Fruit fly (Drosophila melanogaster) Kc167 (cell line): Measurements from ENCODE around the gene Csas.
A peak's percentile ranks its signal among the peaks of the same experiment; 100 is the strongest.

Experiments used
- Myc ChIP-seq: fragments of >200 bp; optimal IDR thresholded peaks from 2 replicates; lab custom pipeline; 2017; ENCODE audit warnings: missing external identifiers
- Sin3A ChIP-seq: fragments of >200 bp; optimal IDR thresholded peaks from 2 replicates; lab custom pipeline; 2018; ENCODE audit warnings: missing external identifiers
- h ChIP-seq: fragments of >200 bp; optimal IDR thresholded peaks from 3 replicates; lab custom pipeline; 2018; ENCODE audit warnings: missing external identifiers
- insv ChIP-seq: fragments of >200 bp; optimal IDR thresholded peaks from 3 replicates; lab custom pipeline; 2018; ENCODE audit warnings: missing external identifiers
- psq ChIP-seq: fragments of >200 bp; optimal IDR thresholded peaks from 2 replicates; lab custom pipeline; 2017; ENCODE audit warnings: missing external identifiers
- ttk ChIP-seq: sonication (Bioruptor generic); optimal IDR thresholded peaks from 2 replicates; lab custom pipeline; 2017; ENCODE audit warnings: missing external identifiers

Gene Csas

DNA sequence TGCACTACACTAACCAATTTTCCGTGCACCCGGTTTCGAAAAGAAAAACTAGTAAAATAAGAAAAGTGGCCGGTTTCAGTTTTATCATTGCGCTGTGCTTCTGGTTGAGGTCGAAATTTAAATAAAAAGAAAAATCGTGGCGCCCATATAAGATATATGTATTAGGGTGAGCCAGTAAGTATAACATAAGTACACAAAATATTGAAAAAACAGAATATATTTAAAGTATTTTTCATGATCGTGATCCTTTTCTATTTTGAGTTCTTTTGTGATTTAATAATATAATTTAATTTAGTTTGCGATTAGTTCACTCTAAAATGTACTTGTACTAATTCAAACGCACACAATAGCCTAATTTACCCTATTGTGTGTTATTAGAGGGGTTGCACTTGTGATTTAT, at the start of gene Csas:
Gene Csas, minus strand, starts transcription at position 101 of the 400 bp plus-strand sequence.
- TF ChIP-seq insv (lab: Kevin White, UChicago) = no peak
- no peak for TF ChIP-seq ttk
- no peak for TF ChIP-seq Myc (lab: Kevin White, UChicago)
- no peak for TF ChIP-seq Sin3A (lab: Kevin White, UChicago)
- no peak for TF ChIP-seq h (lab: Kevin White, UChicago)
- no peak for TF ChIP-seq psq

DNA sequence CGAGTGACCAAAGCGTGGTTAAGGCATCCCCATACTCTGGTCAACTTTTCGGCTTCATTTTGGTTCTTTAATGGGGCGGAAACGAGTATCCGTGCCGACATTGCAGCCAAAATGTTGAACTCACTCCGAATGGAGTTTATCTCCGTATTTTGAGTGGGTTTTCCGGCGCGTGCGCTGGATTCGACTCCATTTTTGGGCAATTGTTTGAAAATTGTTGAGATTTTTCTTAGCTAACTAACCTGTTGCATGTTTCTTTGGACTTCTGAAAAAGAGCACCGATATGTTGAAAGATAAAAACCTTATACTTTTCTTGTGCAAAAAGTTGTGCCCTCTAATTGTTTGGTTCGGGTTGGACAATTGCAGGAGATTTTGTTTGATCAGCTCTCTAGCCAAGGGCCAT, 47.8 kb upstream of the Csas start:
- TF ChIP-seq Sin3A (lab: Kevin White, UChicago) (no peak), Myc (lab: Kevin White, UChicago) (no peak), insv (lab: Kevin White, UChicago) (no peak), ttk (no peak), h (lab: Kevin White, UChicago) (no peak), psq (no peak)

DNA sequence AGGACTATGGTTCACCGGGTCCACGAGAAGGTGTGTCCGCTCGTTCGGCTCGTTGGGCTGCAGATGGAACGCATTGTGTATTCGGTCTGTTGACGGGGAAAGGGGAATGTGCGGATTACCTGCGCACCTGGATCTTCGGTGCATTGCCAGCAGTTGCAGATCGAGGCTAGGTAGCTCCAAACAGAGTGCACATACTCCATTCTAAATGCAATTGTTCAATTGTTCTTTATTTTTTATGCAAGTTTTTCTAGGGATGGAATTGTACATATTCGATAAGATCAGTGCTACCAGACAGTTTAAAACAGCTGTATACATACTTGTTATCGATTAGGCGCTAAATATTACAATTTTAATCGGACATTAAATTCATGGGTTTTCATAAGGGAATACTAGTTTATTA, 40.0 kb upstream of the Csas start, which contains the start of gene Lamtor1:
Gene Lamtor1, minus strand, starts transcription at position 268 of the 400 bp plus-strand sequence.
- TF ChIP-seq psq = peak; percentile 79
- TF ChIP-seq insv (lab: Kevin White, UChicago) = no peak

DNA sequence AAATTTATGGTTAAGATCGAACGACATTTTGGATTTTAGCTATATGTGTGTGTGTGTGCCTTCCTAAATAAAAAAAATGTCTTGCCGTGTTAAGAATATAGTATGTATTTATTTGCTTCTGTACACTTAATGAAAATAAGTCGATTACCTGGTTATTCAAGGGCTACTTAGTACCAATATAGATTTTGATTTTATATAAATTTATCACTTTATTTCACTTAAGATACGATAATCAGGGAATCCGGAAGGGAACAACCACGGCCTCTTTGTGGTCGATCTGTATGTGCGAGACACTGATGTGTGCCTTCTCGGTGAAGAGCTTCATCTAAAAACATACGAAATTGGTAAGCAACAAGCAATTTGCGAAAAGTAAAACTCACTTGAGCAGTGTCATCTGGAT, 38.9 kb upstream of the Csas start, which contains the start of gene CG14183:
Gene CG14183, minus strand, starts transcription at position 101 of the 400 bp plus-strand sequence.
- no peak for TF ChIP-seq ttk
- TF ChIP-seq Sin3A (lab: Kevin White, UChicago) = no peak
- TF ChIP-seq psq = no peak
- TF ChIP-seq h (lab: Kevin White, UChicago) = no peak
- TF ChIP-seq Myc (lab: Kevin White, UChicago) = no peak
- TF ChIP-seq insv (lab: Kevin White, UChicago) = no peak

DNA sequence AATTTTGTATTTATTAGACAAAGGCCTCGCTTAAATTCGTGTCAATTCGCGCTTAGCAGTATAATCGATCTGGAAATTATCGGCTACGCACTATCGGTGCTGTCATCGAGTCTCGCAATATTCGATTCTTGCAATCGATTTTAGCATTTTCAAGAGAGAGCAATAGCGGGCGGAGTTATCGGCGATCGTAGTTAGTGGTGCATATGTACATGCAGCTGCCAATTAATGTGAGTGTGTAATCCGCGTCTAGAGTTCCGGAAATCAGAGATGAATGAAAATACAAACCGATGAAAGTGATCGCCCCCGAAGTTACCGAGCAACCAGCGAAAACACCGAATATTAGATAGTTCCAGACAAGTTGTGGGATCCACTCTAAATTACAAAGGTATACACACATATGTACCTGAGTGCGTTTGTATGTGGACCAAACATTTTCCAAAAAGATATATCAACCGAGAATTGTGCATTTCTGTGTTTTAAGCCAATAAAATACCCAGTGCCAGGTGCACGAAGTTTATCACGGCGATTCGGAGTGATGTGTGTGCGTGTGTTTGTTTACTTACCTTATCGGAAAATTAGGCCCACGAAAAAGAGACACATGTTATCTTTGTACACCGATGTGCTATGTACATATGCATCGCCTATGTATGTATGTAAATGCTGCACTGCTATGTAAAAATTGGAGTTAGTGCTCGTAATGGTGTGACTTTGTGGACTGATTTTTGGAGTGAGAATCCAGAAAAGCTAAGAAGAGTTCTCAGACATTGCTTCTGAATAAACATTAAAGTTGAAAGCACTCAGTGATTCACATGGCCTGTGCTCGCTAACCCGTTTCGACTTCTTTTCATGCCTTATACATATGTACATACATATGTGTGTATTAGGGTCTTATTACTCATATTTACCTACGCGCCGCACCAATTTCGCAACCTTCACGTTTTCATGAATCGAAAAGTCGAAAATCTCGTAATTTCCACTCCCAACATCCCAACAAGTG, 17.8 kb upstream of the Csas start:
- TF ChIP-seq insv (lab: Kevin White, UChicago) (no peak), psq (peak; percentile 78), Sin3A (lab: Kevin White, UChicago) (no peak)

DNA sequence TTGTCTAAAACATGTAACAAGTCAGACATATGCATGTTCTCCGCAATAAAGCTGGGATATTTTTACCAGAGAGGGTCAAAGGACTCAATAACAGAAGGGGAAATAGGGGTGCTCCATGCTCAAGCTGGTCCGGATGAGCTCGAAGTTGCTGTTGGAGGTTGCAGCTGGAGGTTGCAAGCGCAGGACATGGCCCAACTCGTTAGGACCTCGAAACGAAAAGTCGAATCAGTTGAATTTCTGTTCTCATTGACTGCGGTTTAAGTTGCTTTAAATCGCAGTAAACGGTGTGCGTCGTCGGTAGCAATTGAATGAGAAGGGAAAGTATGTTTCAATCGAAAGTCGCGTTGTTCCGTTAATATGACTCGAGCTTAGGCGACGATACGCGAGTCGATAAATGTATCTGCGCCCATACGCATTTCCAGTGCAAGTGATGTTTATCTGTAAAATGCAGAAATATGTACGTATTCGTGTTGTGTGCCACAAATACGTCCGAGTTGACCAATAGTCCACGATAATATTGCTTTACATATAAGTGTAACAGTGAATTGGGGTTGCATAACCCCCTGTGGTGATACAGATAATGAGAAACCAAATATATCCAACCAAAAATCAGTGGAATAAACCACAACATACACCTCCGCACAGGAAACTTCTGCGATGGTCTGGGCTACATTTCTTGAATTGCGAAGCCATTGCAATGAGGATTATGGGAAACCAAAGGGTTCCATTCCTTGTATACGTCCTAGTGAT, 16.4 kb upstream of the Csas start, which contains the start of gene kug:
Gene kug, plus strand, starts transcription at position 269 of the 750 bp plus-strand sequence.
- TF ChIP-seq ttk (no peak), Sin3A (lab: Kevin White, UChicago) (no peak), h (lab: Kevin White, UChicago) (no peak), Myc (lab: Kevin White, UChicago) (no peak), insv (lab: Kevin White, UChicago) (no peak), psq (no peak)

DNA sequence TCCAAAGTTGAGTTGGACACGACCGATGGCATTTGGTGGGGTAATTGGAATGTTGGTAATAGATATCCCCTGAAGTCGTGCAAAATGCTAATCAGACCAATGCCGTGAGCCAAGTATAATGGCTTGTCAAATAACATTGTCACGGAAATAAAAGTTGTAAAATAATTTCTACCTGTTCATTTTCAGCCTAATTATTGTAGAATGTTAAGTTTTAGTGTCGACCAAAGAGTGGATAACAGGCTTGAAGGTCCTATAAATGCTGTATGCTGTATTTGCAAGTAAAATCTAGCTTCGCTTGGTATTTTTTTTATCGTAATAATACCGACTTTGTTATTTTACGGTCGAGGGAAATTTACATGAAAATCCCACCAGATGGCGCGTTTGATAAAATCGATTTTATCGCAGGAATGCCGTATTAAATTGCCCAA, 15.7 kb upstream of the Csas start:
- no peak for TF ChIP-seq Myc (lab: Kevin White, UChicago)
- TF ChIP-seq psq = no peak
- no peak for TF ChIP-seq h (lab: Kevin White, UChicago)
- no peak for TF ChIP-seq ttk

DNA sequence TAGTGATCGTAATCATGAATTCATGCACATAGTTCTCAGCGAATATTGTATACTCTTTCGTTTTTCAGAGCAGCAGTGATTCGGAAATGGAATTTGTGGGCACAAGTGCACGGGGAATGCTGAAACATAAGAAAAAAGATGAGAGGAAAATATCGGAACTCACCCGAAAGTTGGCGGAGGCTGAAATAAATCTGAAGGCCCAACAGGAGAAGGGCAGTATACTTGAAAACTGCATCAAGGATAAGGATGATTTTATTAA, 14.4 kb upstream of the Csas start:
- no peak for TF ChIP-seq ttk
- TF ChIP-seq psq = no peak
- no peak for TF ChIP-seq Sin3A (lab: Kevin White, UChicago)
- no peak for TF ChIP-seq insv (lab: Kevin White, UChicago)
- no peak for TF ChIP-seq Myc (lab: Kevin White, UChicago)
- TF ChIP-seq h (lab: Kevin White, UChicago) = no peak

DNA sequence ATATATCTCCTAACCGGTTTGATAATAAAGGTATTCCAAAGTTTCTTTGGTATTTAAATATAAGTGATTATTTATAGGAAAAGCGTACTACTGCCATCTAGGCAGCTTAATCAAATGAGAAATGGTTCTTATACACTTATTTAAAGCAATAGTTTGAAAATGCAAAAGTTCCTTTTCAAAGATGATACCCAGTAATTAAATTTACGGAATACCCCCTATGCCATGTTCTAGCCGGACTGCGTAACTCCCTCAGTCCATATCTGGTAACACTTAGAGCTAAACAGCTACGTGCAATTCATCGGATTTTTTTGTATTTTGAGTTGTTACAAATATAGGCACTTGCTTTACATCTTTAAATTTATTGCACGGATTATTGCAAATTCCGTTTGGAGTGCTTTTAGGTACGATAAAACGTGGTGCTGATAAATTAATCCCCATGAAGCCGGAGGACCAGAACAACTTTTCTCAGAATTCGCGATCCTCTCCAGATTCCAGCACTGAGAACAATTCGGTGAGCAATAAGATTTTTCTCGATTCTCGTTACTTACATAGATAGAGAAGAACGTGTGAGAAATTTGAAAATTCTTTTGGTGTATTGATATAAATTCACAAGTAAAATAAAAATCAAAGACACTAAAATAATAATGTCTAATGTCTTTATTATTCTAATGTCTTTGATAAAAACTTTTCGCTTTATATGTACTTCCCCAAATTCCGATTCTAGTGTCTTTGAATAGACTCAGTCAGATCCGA, 13.9 kb upstream of the Csas start, which contains the start of gene CG7668:
Gene CG7668, plus strand, starts transcription at position 255 of the 753 bp plus-strand sequence.
- TF ChIP-seq ttk (no peak), Myc (lab: Kevin White, UChicago) (no peak), h (lab: Kevin White, UChicago) (no peak), insv (lab: Kevin White, UChicago) (no peak), Sin3A (lab: Kevin White, UChicago) (no peak), psq (no peak)

DNA sequence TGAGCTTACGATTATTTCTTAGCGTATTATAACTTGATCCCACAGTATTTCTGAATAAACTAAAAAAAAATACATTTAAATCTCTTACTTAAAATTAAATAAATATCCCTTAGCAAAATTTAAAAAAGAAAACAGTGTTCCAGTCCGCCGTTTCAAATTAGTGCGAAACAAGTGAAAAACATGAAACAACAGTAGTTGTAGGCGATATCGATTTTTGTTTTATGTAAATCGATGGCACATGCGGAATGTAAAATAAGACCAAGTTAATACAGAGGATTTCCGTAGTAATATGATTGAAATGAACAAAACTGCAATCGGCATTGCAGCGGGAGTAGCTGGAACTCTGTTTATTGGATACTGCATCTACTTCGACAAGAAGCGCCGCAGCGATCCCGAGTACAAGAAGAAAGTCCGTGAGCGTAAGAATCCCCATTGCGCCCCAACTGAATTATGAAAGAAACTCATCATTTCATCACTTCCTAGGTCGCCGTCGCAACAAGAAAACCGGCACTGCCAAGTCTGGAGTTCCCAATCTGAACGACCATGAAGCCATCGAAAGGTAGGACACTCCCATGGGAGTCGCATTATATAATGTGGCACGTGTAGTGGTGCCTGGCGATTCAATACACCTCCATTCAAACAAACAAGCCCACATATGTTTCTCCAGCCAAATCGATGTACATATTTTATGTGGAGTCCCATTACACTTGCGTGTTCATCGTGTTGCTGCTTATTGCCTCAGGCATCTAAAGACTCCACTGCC, 12.3 kb upstream of the Csas start:
- no peak for TF ChIP-seq Myc (lab: Kevin White, UChicago)
- TF ChIP-seq psq = no peak
- no peak for TF ChIP-seq Sin3A (lab: Kevin White, UChicago)
- TF ChIP-seq insv (lab: Kevin White, UChicago) = no peak
- TF ChIP-seq h (lab: Kevin White, UChicago) = no peak
- no peak for TF ChIP-seq ttk
